Worm (Caenorhabditis elegans) whole organism, late embryonic: Measurements from ENCODE around the gene grl-12.
A peak's percentile ranks its signal among the peaks of the same experiment; 100 is the strongest.

Experiments used
- K09A11.1 ChIP-seq: sonication (generic microtip); optimal IDR thresholded peaks from 2 replicates; lab custom pipeline; 2017; ENCODE audit warnings: antibody characterized with exemption, mild to moderate bottlenecking, missing genetic modification characterization, missing compliant biosample characterization; ENCODE audit not compliant: insufficient read depth
- ama-1 ChIP-seq: fragments of 150-350 bp; optimal IDR thresholded peaks from 2 replicates; lab custom pipeline; 2014
- ceh-14 ChIP-seq: sonication (generic microtip); optimal IDR thresholded peaks from 2 replicates; lab custom pipeline; 2016; ENCODE audit warnings: missing genotype, missing genetic modification characterization, missing compliant biosample characterization
- ceh-19 ChIP-seq: fragments of 200-800 bp; sonication (Bioruptor generic); optimal IDR thresholded peaks from 2 replicates; lab custom pipeline; 2018; ENCODE audit warnings: mild to moderate bottlenecking, missing genetic modification characterization, missing compliant biosample characterization
- ceh-22 ChIP-seq: sonication (generic microtip); optimal IDR thresholded peaks from 2 replicates; lab custom pipeline; 2017; ENCODE audit warnings: missing biosample characterization, missing genetic modification characterization
- ceh-31 ChIP-seq: sonication (generic microtip); optimal IDR thresholded peaks from 2 replicates; lab custom pipeline; 2016; ENCODE audit warnings: missing genetic modification characterization, missing compliant biosample characterization
- ceh-48 ChIP-seq: sonication (generic microtip); optimal IDR thresholded peaks from 2 replicates; lab custom pipeline; 2016; ENCODE audit warnings: missing genetic modification characterization, inconsistent platforms, missing compliant biosample characterization
- ceh-6 ChIP-seq: fragments of 200-800 bp; sonication (Bioruptor generic); optimal IDR thresholded peaks from 2 replicates; lab custom pipeline; 2018; ENCODE audit warnings: mild to moderate bottlenecking, missing genetic modification characterization, missing compliant biosample characterization
- dve-1 ChIP-seq: sonication (generic microtip); optimal IDR thresholded peaks from 2 replicates; lab custom pipeline; 2017; ENCODE audit warnings: antibody characterized with exemption, mild to moderate bottlenecking, missing genetic modification characterization, missing compliant biosample characterization
- elt-2 ChIP-seq: sonication (generic microtip); optimal IDR thresholded peaks from 2 replicates; lab custom pipeline; 2016; ENCODE audit warnings: missing genetic modification reagents, missing genetic modification characterization, missing compliant biosample characterization
- elt-4 ChIP-seq: sonication (generic microtip); optimal IDR thresholded peaks from 2 replicates; lab custom pipeline; 2016; ENCODE audit warnings: missing genetic modification characterization, missing compliant biosample characterization
- ets-4 ChIP-seq: sonication (generic microtip); optimal IDR thresholded peaks from 2 replicates; lab custom pipeline; 2016; ENCODE audit warnings: missing genetic modification characterization, missing compliant biosample characterization
- eyg-1 ChIP-seq: sonication (generic microtip); optimal IDR thresholded peaks from 2 replicates; lab custom pipeline; 2016; ENCODE audit warnings: missing genotype, missing genetic modification characterization, missing compliant biosample characterization
- fkh-10 ChIP-seq: fragments of 150-350 bp; optimal IDR thresholded peaks from 2 replicates; lab custom pipeline; 2014; ENCODE audit warnings: missing biosample characterization, missing genetic modification reagents, missing genetic modification characterization
- gmeb-2 ChIP-seq: sonication (generic microtip); optimal IDR thresholded peaks from 2 replicates; lab custom pipeline; 2016; ENCODE audit warnings: missing genetic modification characterization, inconsistent platforms, missing compliant biosample characterization
- hlh-13 ChIP-seq: fragments of 200-800 bp; sonication (Bioruptor generic); optimal IDR thresholded peaks from 2 replicates; lab custom pipeline; 2018; ENCODE audit warnings: mild to moderate bottlenecking, missing genetic modification characterization, missing compliant biosample characterization
- hlh-15 ChIP-seq: sonication (generic microtip); optimal IDR thresholded peaks from 2 replicates; lab custom pipeline; 2016; ENCODE audit warnings: missing genetic modification characterization, missing compliant biosample characterization
- lim-6 ChIP-seq: sonication (generic microtip); optimal IDR thresholded peaks from 2 replicates; lab custom pipeline; 2016; ENCODE audit warnings: missing genetic modification characterization, missing compliant biosample characterization
- lin-11 ChIP-seq: fragments of 200-800 bp; sonication (Bioruptor generic); optimal IDR thresholded peaks from 2 replicates; lab custom pipeline; 2018; ENCODE audit warnings: mild to moderate bottlenecking, missing genetic modification characterization, missing compliant biosample characterization
- madf-2 ChIP-seq: sonication (generic microtip); optimal IDR thresholded peaks from 2 replicates; lab custom pipeline; 2017; ENCODE audit warnings: missing genetic modification characterization, missing compliant biosample characterization
- mec-3 ChIP-seq: sonication (generic microtip); optimal IDR thresholded peaks from 2 replicates; lab custom pipeline; 2016; ENCODE audit warnings: borderline replicate concordance, missing genetic modification characterization, missing compliant biosample characterization
- nfya-1 ChIP-seq: sonication (generic microtip); optimal IDR thresholded peaks from 2 replicates; lab custom pipeline; 2017; ENCODE audit warnings: missing genetic modification characterization, mild to moderate bottlenecking, missing compliant biosample characterization, antibody characterized with exemption, moderate library complexity
- nhr-232 ChIP-seq: sonication (generic microtip); optimal IDR thresholded peaks from 2 replicates; lab custom pipeline; 2016; ENCODE audit warnings: missing genetic modification characterization, missing compliant biosample characterization
- pha-4 ChIP-seq: fragments of 150-350 bp; optimal IDR thresholded peaks from 2 replicates; lab custom pipeline; 2018; ENCODE audit warnings: missing biosample characterization, missing genetic modification reagents, missing genetic modification characterization
- pqm-1 ChIP-seq: sonication (generic microtip); optimal IDR thresholded peaks from 2 replicates; lab custom pipeline; 2016; ENCODE audit warnings: missing genetic modification characterization, missing compliant biosample characterization
- sox-2 ChIP-seq: fragments of 200-800 bp; sonication (Bioruptor generic); IDR thresholded peaks from 2 replicates; pipeline ENCODE4 v1.3.6; 2022; ENCODE audit warnings: missing genetic modification reagents, missing genetic modification characterization, missing compliant biosample characterization
- syd-9 ChIP-seq: sonication (generic microtip); optimal IDR thresholded peaks from 2 replicates; lab custom pipeline; 2016; ENCODE audit warnings: mild to moderate bottlenecking, missing genetic modification characterization, moderate library complexity, missing compliant biosample characterization
- unc-55 ChIP-seq: sonication (generic microtip); optimal IDR thresholded peaks from 2 replicates; lab custom pipeline; 2017; ENCODE audit warnings: missing biosample characterization, missing genetic modification reagents, missing genetic modification characterization
- zip-5 ChIP-seq: sonication (generic microtip); optimal IDR thresholded peaks from 2 replicates; lab custom pipeline; 2016; ENCODE audit warnings: missing genetic modification characterization, missing compliant biosample characterization
- ztf-16 ChIP-seq: sonication (generic microtip); optimal IDR thresholded peaks from 2 replicates; lab custom pipeline; 2017; ENCODE audit warnings: missing genetic modification characterization, missing compliant biosample characterization

Gene grl-12

ce11 chrV:8654460-8655419, 17.9 kb upstream of the grl-12 start:
- peak; percentile 16 for TF ChIP-seq unc-55 (GFP tag; lab: Kevin White, UChicago)
- no peak for TF ChIP-seq ceh-19 (GFP tag; lab: Kevin White, UChicago)

- no peak for TF ChIP-seq pha-4 (tag; lab: Kevin White, UChicago)
- TF ChIP-seq unc-55 (GFP tag; lab: Kevin White, UChicago), result peak; percentile 14
Measured at ce11 chrV:8653080-8653821, 16.4 kb upstream of the grl-12 start.

ce11 chrV:8652177-8652576, 15.4 kb upstream of the grl-12 start:
- TF ChIP-seq pha-4 (tag; lab: Kevin White, UChicago) (no peak), elt-4 (no peak), fkh-10 (no peak), mec-3 (no peak), nhr-232 (tag; lab: Kevin White, UChicago) (no peak), pqm-1 (tag; lab: Kevin White, UChicago) (no peak), sox-2 (GFP tag; lab: Robert Waterston, UW) (no peak), hlh-13 (GFP tag; lab: Kevin White, UChicago) (no peak), nfya-1 (tag; lab: Kevin White, UChicago) (no peak), ceh-22 (no peak), ceh-14 (no peak), lim-6 (no peak), ets-4 (tag; lab: Kevin White, UChicago) (no peak), ceh-48 (tag; lab: Kevin White, UChicago) (no peak)
- TF ChIP-seq, all 69 proteins: peak for 0

- peak; percentile 18 for TF ChIP-seq dve-1 (tag; lab: Kevin White, UChicago)
- TF ChIP-seq ceh-31 (tag; lab: Kevin White, UChicago), result no peak
- TF ChIP-seq ceh-6, result no peak
- no peak for TF ChIP-seq hlh-15 (tag; lab: Kevin White, UChicago)
- TF ChIP-seq nfya-1 (tag; lab: Kevin White, UChicago), result no peak
- no peak for TF ChIP-seq unc-55 (GFP tag; lab: Kevin White, UChicago)
- no peak for TF ChIP-seq zip-5 (tag; lab: Kevin White, UChicago)
- no peak for TF ChIP-seq madf-2
- no peak for TF ChIP-seq nhr-232 (tag; lab: Kevin White, UChicago)
- TF ChIP-seq eyg-1, result no peak
- TF ChIP-seq ztf-16 (tag; lab: Kevin White, UChicago), result no peak
- TF ChIP-seq elt-2 (tag; lab: Kevin White, UChicago), result peak; percentile 98
- no peak for TF ChIP-seq elt-4
- TF ChIP-seq pqm-1 (tag; lab: Kevin White, UChicago), result no peak
- TF ChIP-seq syd-9, result no peak
- TF ChIP-seq gmeb-2 (tag; lab: Kevin White, UChicago), result no peak
- TF ChIP-seq lin-11, result no peak
- TF ChIP-seq, all 69 proteins: peak for 2
Measured at ce11 chrV:8651007-8651711, 14.4 kb upstream of the grl-12 start.

- TF ChIP-seq eyg-1 (no peak), ama-1 (lab: Kevin White, UChicago) (no peak), K09A11.1 (tag; lab: Kevin White, UChicago) (no peak)
Measured at ce11 chrV:8650365-8650764, 13.6 kb upstream of the grl-12 start.
